Fruit fly (Drosophila melanogaster) whole organism, embryonic: ENCODE measurements around the gene CG13947.

Experiments
- ATbp ChIP-seq: fragments of 200-800 bp; sonication (Bioruptor generic); optimal IDR thresholded peaks from 2 replicates; lab custom pipeline; 2017; ENCODE audit warnings: missing biosample characterization, mild to moderate bottlenecking, missing genetic modification characterization, missing genetic modification reagents
- Atf3 ChIP-seq: fragments of 200-800 bp; sonication (Bioruptor generic); optimal IDR thresholded peaks from 3 replicates; lab custom pipeline; 2016; ENCODE audit warnings: missing biosample characterization, missing genetic modification characterization
- CG10462 ChIP-seq: fragments of 200-800 bp; sonication (Bioruptor generic); optimal IDR thresholded peaks from 2 replicates; lab custom pipeline; 2016; ENCODE audit warnings: missing biosample characterization, missing genetic modification characterization
- CG12236 ChIP-seq: fragments of 200-800 bp; sonication (Bioruptor generic); optimal IDR thresholded peaks from 2 replicates; lab custom pipeline; 2016; ENCODE audit warnings: missing biosample characterization, missing genetic modification characterization
- CG15269 ChIP-seq: fragments of 200-800 bp; sonication (Bioruptor generic); optimal IDR thresholded peaks from 2 replicates; lab custom pipeline; 2018; ENCODE audit warnings: missing biosample characterization, mild to moderate bottlenecking, missing genetic modification characterization, moderate library complexity
- CG15696 ChIP-seq: fragments of 200-800 bp; sonication (Bioruptor generic); optimal IDR thresholded peaks from 2 replicates; lab custom pipeline; 2019; ENCODE audit warnings: missing biosample characterization, mild to moderate bottlenecking, missing genetic modification characterization, moderate library complexity
- CG1603 ChIP-seq: fragments of 200-800 bp; sonication (Bioruptor generic); optimal IDR thresholded peaks from 2 replicates; lab custom pipeline; 2019; ENCODE audit warnings: missing biosample characterization, mild to moderate bottlenecking, missing genetic modification characterization, moderate library complexity
- CG16815 ChIP-seq: fragments of 200-800 bp; sonication (Bioruptor generic); optimal IDR thresholded peaks from 3 replicates; lab custom pipeline; 2017; ENCODE audit warnings: missing biosample characterization, mild to moderate bottlenecking, missing genetic modification characterization
- CG17568 ChIP-seq: fragments of 200-800 bp; sonication (Bioruptor generic); optimal IDR thresholded peaks from 2 replicates; lab custom pipeline; 2018; ENCODE audit warnings: missing biosample characterization, mild to moderate bottlenecking, missing genetic modification characterization, moderate library complexity
- CG2116 ChIP-seq: fragments of 200-800 bp; sonication (Bioruptor generic); optimal IDR thresholded peaks from 3 replicates; lab custom pipeline; 2018; ENCODE audit warnings: missing biosample characterization, mild to moderate bottlenecking, missing genetic modification characterization
- CG2875 ChIP-seq: fragments of 200-800 bp; sonication (Bioruptor generic); optimal IDR thresholded peaks from 2 replicates; lab custom pipeline; 2017; ENCODE audit warnings: missing biosample characterization, mild to moderate bottlenecking, missing genetic modification characterization, missing genetic modification reagents
- CG31388 ChIP-seq: fragments of 200-800 bp; sonication (Bioruptor generic); optimal IDR thresholded peaks from 2 replicates; lab custom pipeline; 2016; ENCODE audit warnings: missing biosample characterization, missing genetic modification characterization
- CG3281 ChIP-seq: fragments of 200-800 bp; sonication (Bioruptor generic); optimal IDR thresholded peaks from 3 replicates; lab custom pipeline; 2017; ENCODE audit warnings: missing biosample characterization, mild to moderate bottlenecking, missing genetic modification characterization
- CG3407 ChIP-seq: fragments of 200-800 bp; sonication (Bioruptor generic); optimal IDR thresholded peaks from 2 replicates; lab custom pipeline; 2018; ENCODE audit warnings: missing biosample characterization, mild to moderate bottlenecking, missing genetic modification characterization
- CG6272 ChIP-seq: fragments of 200-800 bp; sonication (Bioruptor generic); IDR thresholded peaks from 2 replicates; pipeline ENCODE4 v1.3.6; 2022; ENCODE audit warnings: missing biosample characterization, missing genetic modification characterization
- CG7271 ChIP-seq: fragments of 200-800 bp; sonication (Bioruptor generic); optimal IDR thresholded peaks from 2 replicates; lab custom pipeline; 2018; ENCODE audit warnings: missing biosample characterization, mild to moderate bottlenecking, missing genetic modification characterization, moderate library complexity
- CG9437 ChIP-seq: fragments of 200-800 bp; sonication (Bioruptor generic); optimal IDR thresholded peaks from 2 replicates; lab custom pipeline; 2018; ENCODE audit warnings: missing biosample characterization, mild to moderate bottlenecking, missing genetic modification characterization
- CG9817 ChIP-seq: fragments of 200-800 bp; sonication (Bioruptor generic); optimal IDR thresholded peaks from 2 replicates; lab custom pipeline; 2018; ENCODE audit warnings: missing biosample characterization, mild to moderate bottlenecking, missing genetic modification characterization, moderate library complexity
- CG9932 ChIP-seq: fragments of 200-800 bp; sonication (Bioruptor generic); IDR thresholded peaks from 2 replicates; pipeline ENCODE4 v1.3.6; 2022; ENCODE audit warnings: missing biosample characterization, missing genetic modification characterization
- CTCF ChIP-seq: fragments of 200-800 bp; sonication (Bioruptor generic); optimal IDR thresholded peaks from 2 replicates; lab custom pipeline; 2017; ENCODE audit warnings: missing biosample characterization, mild to moderate bottlenecking, missing genetic modification characterization, moderate library complexity
- Dp ChIP-seq: fragments of 200-800 bp; sonication (Bioruptor generic); optimal IDR thresholded peaks from 2 replicates; lab custom pipeline; 2018; ENCODE audit warnings: missing biosample characterization, mild to moderate bottlenecking, missing genetic modification characterization, moderate library complexity
- Dref ChIP-seq: fragments of 200-800 bp; sonication (Bioruptor generic); IDR thresholded peaks from 2 replicates; pipeline ENCODE4 v1.3.6; 2022; ENCODE audit warnings: missing biosample characterization, missing genetic modification characterization
- H2.0 ChIP-seq: fragments of 200-800 bp; sonication (Bioruptor generic); IDR thresholded peaks from 2 replicates; pipeline ENCODE4 v1.3.6; 2022; ENCODE audit warnings: missing biosample characterization, missing genetic modification characterization
- HLHmδ ChIP-seq: fragments of 200-800 bp; sonication (Bioruptor generic); optimal IDR thresholded peaks from 2 replicates; lab custom pipeline; 2018; ENCODE audit warnings: missing biosample characterization, mild to moderate bottlenecking, missing genetic modification characterization, moderate library complexity
- Lim3 ChIP-seq: fragments of 200-800 bp; sonication (Bioruptor generic); IDR thresholded peaks from 2 replicates; pipeline ENCODE4 v1.3.6; 2022; ENCODE audit warnings: missing biosample characterization, missing genetic modification characterization
- Max ChIP-seq: fragments of 200-800 bp; sonication (Bioruptor generic); optimal IDR thresholded peaks from 2 replicates; lab custom pipeline; 2016; ENCODE audit warnings: missing biosample characterization, mild to moderate bottlenecking, missing genetic modification characterization
- NK7.1 ChIP-seq: fragments of 200-800 bp; sonication (Bioruptor generic); optimal IDR thresholded peaks from 3 replicates; lab custom pipeline; 2016; ENCODE audit warnings: missing biosample characterization, missing genetic modification characterization
- Nf-YB ChIP-seq: fragments of 200-800 bp; sonication (Bioruptor generic); optimal IDR thresholded peaks from 3 replicates; lab custom pipeline; 2019; ENCODE audit warnings: missing biosample characterization, mild to moderate bottlenecking, missing genetic modification characterization, moderate library complexity
- NfI ChIP-seq: fragments of 200-800 bp; sonication (Bioruptor generic); optimal IDR thresholded peaks from 3 replicates; lab custom pipeline; 2018; ENCODE audit warnings: missing biosample characterization, mild to moderate bottlenecking, missing genetic modification characterization, moderate library complexity
- Six4 ChIP-seq: fragments of 200-800 bp; sonication (Bioruptor generic); optimal IDR thresholded peaks from 2 replicates; lab custom pipeline; 2016; ENCODE audit warnings: missing biosample characterization, missing genetic modification characterization
- al ChIP-seq: fragments of 200-800 bp; sonication (Bioruptor generic); IDR thresholded peaks from 2 replicates; pipeline ENCODE4 v1.3.6; 2022; ENCODE audit warnings: missing biosample characterization, missing genetic modification characterization
- ash1 ChIP-seq: fragments of 200-800 bp; sonication (Bioruptor generic); optimal IDR thresholded peaks from 2 replicates; lab custom pipeline; 2018; ENCODE audit warnings: missing biosample characterization, mild to moderate bottlenecking, missing genetic modification characterization
- az2 ChIP-seq: fragments of 200-800 bp; sonication (Bioruptor generic); optimal IDR thresholded peaks from 3 replicates; lab custom pipeline; 2016; ENCODE audit warnings: missing biosample characterization, missing genetic modification characterization
- corto ChIP-seq: fragments of 200-800 bp; sonication (Bioruptor generic); optimal IDR thresholded peaks from 2 replicates; lab custom pipeline; 2016; ENCODE audit warnings: missing biosample characterization, mild to moderate bottlenecking, missing genetic modification characterization, moderate library complexity
- dimm ChIP-seq: fragments of 200-800 bp; sonication (Bioruptor generic); IDR thresholded peaks from 2 replicates; pipeline ENCODE4 v1.3.6; 2022; ENCODE audit warnings: missing biosample characterization, missing genetic modification characterization
- dysf ChIP-seq: fragments of 200-800 bp; sonication (Bioruptor generic); IDR thresholded peaks from 3 replicates; pipeline ENCODE4 v1.3.6; 2022; ENCODE audit warnings: missing biosample characterization, missing genetic modification characterization
- fd96Cb ChIP-seq: fragments of 200-800 bp; sonication (Bioruptor generic); optimal IDR thresholded peaks from 2 replicates; lab custom pipeline; 2018; ENCODE audit warnings: missing biosample characterization, mild to moderate bottlenecking, missing genetic modification characterization, moderate library complexity
- gsb-n ChIP-seq: fragments of 200-800 bp; sonication (Bioruptor generic); optimal IDR thresholded peaks from 3 replicates; lab custom pipeline; 2018; ENCODE audit warnings: missing biosample characterization, mild to moderate bottlenecking, missing genetic modification characterization
- jigr1 ChIP-seq: fragments of 200-800 bp; sonication (Bioruptor generic); IDR thresholded peaks from 3 replicates; pipeline ENCODE4 v1.3.6; 2022; ENCODE audit warnings: missing biosample characterization, missing genetic modification characterization
- nerfin-1 ChIP-seq: fragments of 200-800 bp; sonication (Bioruptor generic); optimal IDR thresholded peaks from 3 replicates; lab custom pipeline; 2019; ENCODE audit warnings: missing biosample characterization, mild to moderate bottlenecking, missing genetic modification characterization, moderate library complexity
- p53 ChIP-seq: fragments of 200-800 bp; sonication (Bioruptor generic); optimal IDR thresholded peaks from 2 replicates; lab custom pipeline; 2016; ENCODE audit warnings: missing biosample characterization, missing genetic modification characterization
- pita ChIP-seq: fragments of 200-800 bp; sonication (Bioruptor generic); optimal IDR thresholded peaks from 2 replicates; lab custom pipeline; 2017; ENCODE audit warnings: missing biosample characterization, mild to moderate bottlenecking, missing genetic modification characterization
- repo ChIP-seq: fragments of 200-800 bp; sonication (Bioruptor generic); optimal IDR thresholded peaks from 2 replicates; lab custom pipeline; 2016; ENCODE audit warnings: missing biosample characterization, missing genetic modification characterization
- seq ChIP-seq: fragments of 200-800 bp; sonication (Bioruptor generic); IDR thresholded peaks from 2 replicates; pipeline ENCODE4 v1.3.6; 2022; ENCODE audit warnings: missing biosample characterization, missing genetic modification characterization
- sim ChIP-seq: fragments of 200-800 bp; sonication (Bioruptor generic); IDR thresholded peaks from 2 replicates; pipeline ENCODE4 v1.3.6; 2022; ENCODE audit warnings: missing biosample characterization, missing genetic modification characterization
- sna ChIP-seq: fragments of 200-800 bp; sonication (Bioruptor generic); IDR thresholded peaks from 2 replicates; pipeline ENCODE4 v1.3.6; 2022; ENCODE audit warnings: missing biosample characterization, missing genetic modification characterization; ENCODE audit not compliant: partially characterized antibody
- tx ChIP-seq: fragments of 200-800 bp; sonication (Bioruptor generic); optimal IDR thresholded peaks from 2 replicates; lab custom pipeline; 2016; ENCODE audit warnings: missing biosample characterization, missing genetic modification characterization
- vvl ChIP-seq: fragments of 200-800 bp; sonication (Bioruptor generic); IDR thresholded peaks from 2 replicates; pipeline ENCODE4 v1.3.6; 2022; ENCODE audit warnings: missing biosample characterization, missing genetic modification characterization
- zen2 ChIP-seq: fragments of 200-800 bp; sonication (Bioruptor generic); IDR thresholded peaks from 3 replicates; pipeline ENCODE4 v1.3.6; 2022; ENCODE audit warnings: missing biosample characterization, missing genetic modification characterization; ENCODE audit not compliant: partially characterized antibody
- zfh2 ChIP-seq: fragments of 200-800 bp; sonication (Bioruptor generic); optimal IDR thresholded peaks from 2 replicates; lab custom pipeline; 2016; ENCODE audit warnings: missing biosample characterization, missing genetic modification characterization

Gene CG13947

dm6 chr2L:819315-820032 is 40.5 kb downstream of the CG13947 start, which contains the start of the genes PGAP2 and Clp (continued):
- TF ChIP-seq ash1 (GFP tag; lab: Kevin White, UChicago) (no peak), fd96Cb (tag; lab: Kevin White, UChicago) (peak; percentile 62), CG16815 (peak; percentile 59), HLHmδ (GFP tag; lab: Kevin White, UChicago) (no peak), dimm (GFP tag; lab: Robert Waterston, UW) (peak; percentile 44; the same call in 1 of the 2 replicates), Six4 (GFP tag; lab: Kevin White, UChicago) (peak; percentile 47), CG3281 (GFP tag; lab: Kevin White, UChicago) (peak; percentile 56), corto (GFP tag; lab: Kevin White, UChicago) (no peak), zen2 (GFP tag; lab: Robert Waterston, UW) (no peak), CG12236 (GFP tag; lab: Kevin White, UChicago) (no peak), CG2875 (GFP tag; lab: Kevin White, UChicago) (no peak), tx (no peak), CG10462 (no peak), zfh2 (GFP tag; lab: Kevin White, UChicago) (peak; percentile 56), CG1603 (tag; lab: Kevin White, UChicago) (peak; percentile 48), CG3407 (peak; percentile 29), seq (GFP tag; lab: Robert Waterston, UW) (peak; percentile 38; the same call in 1 of the 2 replicates), CG31388 (GFP tag; lab: Kevin White, UChicago) (peak; percentile 34), pita (no peak), Lim3 (GFP tag; lab: Robert Waterston, UW) (no peak), CG9932 (GFP tag; lab: Robert Waterston, UW) (peak; percentile 85), az2 (GFP tag; lab: Kevin White, UChicago) (peak; percentile 64), CG9817 (peak; percentile 83), Dp (GFP tag; lab: Kevin White, UChicago) (peak; percentile 17), CG15696 (tag; lab: Kevin White, UChicago) (peak; percentile 71), sna (GFP tag; lab: Robert Waterston, UW) (no peak), dysf (GFP tag; lab: Robert Waterston, UW) (peak; percentile 81), gsb-n (tag; lab: Kevin White, UChicago) (no peak), NK7.1 (peak; percentile 6), CG6272 (GFP tag; lab: Robert Waterston, UW) (peak; percentile 62), nerfin-1 (tag; lab: Kevin White, UChicago) (peak; percentile 65), repo (GFP tag; lab: Kevin White, UChicago) (no peak), p53 (GFP tag; lab: Kevin White, UChicago) (no peak), vvl (GFP tag; lab: Robert Waterston, UW) (peak; percentile 79), CTCF (peak; percentile 66), Dref (GFP tag; lab: Robert Waterston, UW) (peak; percentile 74), jigr1 (GFP tag; lab: Robert Waterston, UW) (no peak), Max (peak; percentile 61), CG2116 (GFP tag; lab: Kevin White, UChicago) (peak; percentile 72), CG15269 (tag; lab: Kevin White, UChicago) (peak; percentile 77), sim (no peak), NfI (GFP tag; lab: Kevin White, UChicago) (peak; percentile 61), CG7271 (tag; lab: Kevin White, UChicago) (peak; percentile 5), Atf3 (no peak), CG17568 (GFP tag; lab: Kevin White, UChicago) (no peak), al (peak; percentile 67), ATbp (peak; percentile 6), H2.0 (peak; percentile 83), CG9437 (peak; percentile 98), Nf-YB (GFP tag; lab: Kevin White, UChicago) (peak; percentile 51)
